Fruit fly (Drosophila melanogaster): ENCODE results near the gene CycH.

CycH gene

dm6 chr3L:21828177-21828589, 6.4 kb downstream of the CycH start, which contains the start of gene CG32448 (continued):
- peak; percentile 85 for TF ChIP-seq ci (GFP tag; IDR thresholded peaks at IDR 0.05)
- peak; percentile 30 for TF ChIP-seq NC2α (GFP tag; optimal IDR thresholded peaks at IDR 0.05)
- TF ChIP-seq phol (tag; optimal IDR thresholded peaks at IDR 0.05), result peak; percentile 62
- no peak for TF ChIP-seq CG2129 (GFP tag; IDR thresholded peaks at IDR 0.05; ENCODE audit: partially characterized antibody)
- no peak for TF ChIP-seq vnd (GFP tag; IDR thresholded peaks at IDR 0.05; ENCODE audit: partially characterized antibody)
- peak; percentile 28 for TF ChIP-seq CG7556 (GFP tag; optimal IDR thresholded peaks at IDR 0.05)
- TF ChIP-seq tna (GFP tag; IDR thresholded peaks at IDR 0.05; ENCODE audit: partially characterized antibody), result no peak
- peak; percentile 31 for TF ChIP-seq slp2 (GFP tag; optimal IDR thresholded peaks at IDR 0.05)
- no peak for TF ChIP-seq CG15479 (GFP tag; optimal IDR thresholded peaks at IDR 0.05)
- peak; percentile 93 for TF ChIP-seq row (GFP tag; IDR thresholded peaks at IDR 0.05)
- peak; percentile 35 for TF ChIP-seq CG12236 (GFP tag; optimal IDR thresholded peaks at IDR 0.05)
- peak; percentile 12 for TF ChIP-seq CG8290 (GFP tag; optimal IDR thresholded peaks at IDR 0.05)
- TF ChIP-seq CG8290 (tag; optimal IDR thresholded peaks at IDR 0.05), result peak in 1 of 2 experiments; percentile 82
- TF ChIP-seq crc (GFP tag; optimal IDR thresholded peaks at IDR 0.05), result no peak
- TF ChIP-seq CG7987 (GFP tag; optimal IDR thresholded peaks at IDR 0.05), result no peak
- TF ChIP-seq gsb (GFP tag; IDR thresholded peaks at IDR 0.05), result 0 out of 2 replicates have a peak, but pooled peaks have one; percentile 17
- no peak for TF ChIP-seq CG4360 (GFP tag; IDR thresholded peaks at IDR 0.05)
- TF ChIP-seq Dad (GFP tag; optimal IDR thresholded peaks at IDR 0.05), result peak; percentile 34
- TF ChIP-seq Hr78 (GFP tag; optimal IDR thresholded peaks at IDR 0.05), result no peak
- peak; percentile 81 for TF ChIP-seq seq (GFP tag; IDR thresholded peaks at IDR 0.05)
- peak; percentile 46 for TF ChIP-seq CG13775 (GFP tag; optimal IDR thresholded peaks at IDR 0.05)
- TF ChIP-seq Dll (GFP tag; IDR thresholded peaks at IDR 0.05; ENCODE audit: partially characterized antibody), result no peak
- peak; percentile 45 for TF ChIP-seq Atf3 (GFP tag; optimal IDR thresholded peaks at IDR 0.05)
- TF ChIP-seq CG15696 (tag; optimal IDR thresholded peaks at IDR 0.05), result peak; percentile 48
- peak; percentile 28 for TF ChIP-seq chn (GFP tag; optimal IDR thresholded peaks at IDR 0.05)
- peak; percentile 59 for TF ChIP-seq stwl (tag; optimal IDR thresholded peaks at IDR 0.05)
- 0 out of 3 replicates have a peak, but pooled peaks have one; percentile 39 for TF ChIP-seq so (GFP tag; IDR thresholded peaks at IDR 0.05)
- TF ChIP-seq Fer1 (GFP tag; optimal IDR thresholded peaks at IDR 0.05), result peak; percentile 48
- peak; percentile 55 for TF ChIP-seq unpg (GFP tag; optimal IDR thresholded peaks at IDR 0.05)
- TF ChIP-seq az2 (GFP tag; optimal IDR thresholded peaks at IDR 0.05), result peak; percentile 50
- TF ChIP-seq CG8478 (optimal IDR thresholded peaks at IDR 0.05), result no peak
- no peak for TF ChIP-seq GATAe (GFP tag; conservative IDR thresholded peaks at IDR 0.05)
- TF ChIP-seq CG10431 (GFP tag; optimal IDR thresholded peaks at IDR 0.05), result no peak
- peak; percentile 63 for TF ChIP-seq Xrp1 (GFP tag; IDR thresholded peaks at IDR 0.05)
- peak; percentile 57 for TF ChIP-seq CG9727 (GFP tag; optimal IDR thresholded peaks at IDR 0.05)
- TF ChIP-seq tll (GFP tag; optimal IDR thresholded peaks at IDR 0.05), result peak in 1 of 2 experiments; percentile 0
- TF ChIP-seq Dp (GFP tag; optimal IDR thresholded peaks at IDR 0.05), result no peak
- TF ChIP-seq eve (GFP tag; optimal IDR thresholded peaks at IDR 0.05), result no peak
- TF ChIP-seq Dek (tag; optimal IDR thresholded peaks at IDR 0.05), result peak; percentile 29
- TF ChIP-seq Hr3 (GFP tag; optimal IDR thresholded peaks at IDR 0.05), result peak; percentile 35
- TF ChIP-seq HLH54F (GFP tag; optimal IDR thresholded peaks at IDR 0.05), result peak; percentile 75
- TF ChIP-seq BtbVII (GFP tag; optimal IDR thresholded peaks at IDR 0.05), result no peak
- TF ChIP-seq CG17328 (GFP tag; IDR thresholded peaks at IDR 0.05), result peak; percentile 66
- no peak for TF ChIP-seq ato (GFP tag; IDR thresholded peaks at IDR 0.05; ENCODE audit: partially characterized antibody)
- no peak for TF ChIP-seq CG31365 (tag; optimal IDR thresholded peaks at IDR 0.05)
- TF ChIP-seq dmrt11E (tag; optimal IDR thresholded peaks at IDR 0.05), result peak; percentile 60
- peak; percentile 30 for TF ChIP-seq HHEX (GFP tag; optimal IDR thresholded peaks at IDR 0.05)
- no peak for TF ChIP-seq caup (GFP tag; optimal IDR thresholded peaks at IDR 0.05; ENCODE audit: severe bottlenecking)
- no peak for TF ChIP-seq tup (GFP tag; optimal IDR thresholded peaks at IDR 0.05)
- peak; percentile 92 for TF ChIP-seq scrt (GFP tag; optimal IDR thresholded peaks at IDR 0.05)

All from whole organism, embryonic.